Fruit fly (Drosophila melanogaster) whole organism, embryonic: ENCODE measurements around the gene CG18171.
A peak's percentile ranks its signal among the peaks of the same experiment; 100 is the strongest.

Source experiments
- Bdp1 ChIP-seq: fragments of 200-800 bp; sonication (Bioruptor generic); optimal IDR thresholded peaks from 3 replicates; lab custom pipeline; 2016; ENCODE audit warnings: missing biosample characterization, missing genetic modification characterization
- BtbVII ChIP-seq: fragments of 200-800 bp; sonication (Bioruptor generic); optimal IDR thresholded peaks from 3 replicates; lab custom pipeline; 2017; ENCODE audit warnings: missing biosample characterization, mild to moderate bottlenecking, missing genetic modification characterization
- CG10147 ChIP-seq: fragments of 200-800 bp; sonication (Bioruptor generic); optimal IDR thresholded peaks from 2 replicates; lab custom pipeline; 2019; ENCODE audit warnings: missing biosample characterization, mild to moderate bottlenecking, missing genetic modification characterization, moderate library complexity
- CG10431 ChIP-seq: fragments of 200-800 bp; sonication (Bioruptor generic); optimal IDR thresholded peaks from 3 replicates; lab custom pipeline; 2018; ENCODE audit warnings: missing biosample characterization, mild to moderate bottlenecking, missing genetic modification characterization
- CG10543 ChIP-seq: fragments of 200-800 bp; sonication (Bioruptor generic); optimal IDR thresholded peaks from 3 replicates; lab custom pipeline; 2017; ENCODE audit warnings: missing biosample characterization, mild to moderate bottlenecking, missing genetic modification characterization, moderate library complexity
- CG12236 ChIP-seq: fragments of 200-800 bp; sonication (Bioruptor generic); optimal IDR thresholded peaks from 2 replicates; lab custom pipeline; 2016; ENCODE audit warnings: missing biosample characterization, missing genetic modification characterization
- CG12769 ChIP-seq: fragments of 200-800 bp; sonication (Bioruptor generic); optimal IDR thresholded peaks from 2 replicates; lab custom pipeline; 2019; ENCODE audit warnings: missing biosample characterization, mild to moderate bottlenecking, missing genetic modification characterization, moderate library complexity
- CG12942 ChIP-seq: fragments of 200-800 bp; sonication (Bioruptor generic); optimal IDR thresholded peaks from 3 replicates; lab custom pipeline; 2016; ENCODE audit warnings: missing biosample characterization, missing genetic modification characterization
- CG13296 ChIP-seq: fragments of 200-800 bp; sonication (Bioruptor generic); optimal IDR thresholded peaks from 3 replicates; lab custom pipeline; 2018; ENCODE audit warnings: missing biosample characterization, mild to moderate bottlenecking, missing genetic modification characterization
- CG18011 ChIP-seq: fragments of 200-800 bp; sonication (Bioruptor generic); optimal IDR thresholded peaks from 2 replicates; lab custom pipeline; 2017; ENCODE audit warnings: missing biosample characterization, missing genetic modification characterization, mild to moderate bottlenecking, moderate library complexity, missing genotype
- CG18262 ChIP-seq: fragments of 200-800 bp; optimal IDR thresholded peaks from 3 replicates; lab custom pipeline; 2019; ENCODE audit warnings: missing biosample characterization, mild to moderate bottlenecking, missing genetic modification characterization, moderate library complexity
- CG34422 ChIP-seq: fragments of 200-800 bp; sonication (Bioruptor generic); IDR thresholded peaks from 3 replicates; pipeline ENCODE4 v1.3.6; 2022; ENCODE audit warnings: missing biosample characterization, missing genetic modification characterization
- CG3726 ChIP-seq: fragments of 200-800 bp; sonication (Bioruptor generic); IDR thresholded peaks from 3 replicates; pipeline ENCODE4, ENCODE4 v1.3.6; 2022; ENCODE audit warnings: missing biosample characterization, missing genetic modification characterization
- CG3995 ChIP-seq: fragments of 200-800 bp; sonication (Bioruptor generic); optimal IDR thresholded peaks from 3 replicates; lab custom pipeline; 2016; ENCODE audit warnings: missing biosample characterization, missing genetic modification characterization
- CG42726 ChIP-seq: fragments of 200-800 bp; sonication (Bioruptor generic); IDR thresholded peaks from 2 replicates; pipeline ENCODE4 v1.3.6; 2022; ENCODE audit warnings: missing biosample characterization, missing genetic modification characterization; ENCODE audit not compliant: partially characterized antibody
- CG4730 ChIP-seq: fragments of 200-800 bp; sonication (Bioruptor generic); IDR thresholded peaks from 2 replicates; pipeline ENCODE4 v1.3.6; 2022; ENCODE audit warnings: missing biosample characterization, missing genetic modification characterization
- CG4820 ChIP-seq: fragments of 200-800 bp; sonication (Bioruptor generic); optimal IDR thresholded peaks from 3 replicates; lab custom pipeline; 2016; ENCODE audit warnings: missing biosample characterization, missing genetic modification characterization
- CG7987 ChIP-seq: fragments of 200-800 bp; sonication (Bioruptor generic); optimal IDR thresholded peaks from 2 replicates; lab custom pipeline; 2018; ENCODE audit warnings: missing biosample characterization, mild to moderate bottlenecking, missing genetic modification characterization, moderate library complexity
- CG8089 ChIP-seq: fragments of 200-800 bp; sonication (Bioruptor generic); optimal IDR thresholded peaks from 3 replicates; lab custom pipeline; 2016; ENCODE audit warnings: missing biosample characterization, missing genetic modification characterization
- CG8290 ChIP-seq, 3 experiments: fragments of 200-800 bp; sonication (Bioruptor generic); optimal IDR thresholded peaks; 2 replicates each; lab custom pipeline; 2016 to 2019; ENCODE audit warnings: missing biosample characterization in 3 of 3, missing genetic modification characterization in 3 of 3, mild to moderate bottlenecking in 2 of 3, moderate library complexity in 1 of 3
- CG9609 ChIP-seq: fragments of 200-800 bp; sonication (Bioruptor generic); optimal IDR thresholded peaks from 3 replicates; lab custom pipeline; 2016; ENCODE audit warnings: missing biosample characterization, missing genetic modification characterization
- CG9932 ChIP-seq: fragments of 200-800 bp; sonication (Bioruptor generic); IDR thresholded peaks from 2 replicates; pipeline ENCODE4 v1.3.6; 2022; ENCODE audit warnings: missing biosample characterization, missing genetic modification characterization
- Camta ChIP-seq: fragments of 200-800 bp; sonication (Bioruptor generic); optimal IDR thresholded peaks from 2 replicates; lab custom pipeline; 2016; ENCODE audit warnings: missing biosample characterization, missing genetic modification characterization
- CrebB ChIP-seq: fragments of 200-800 bp; sonication (Bioruptor generic); optimal IDR thresholded peaks from 3 replicates; lab custom pipeline; 2018; ENCODE audit warnings: missing biosample characterization, mild to moderate bottlenecking, missing genetic modification characterization
- Drgx ChIP-seq: fragments of 200-800 bp; sonication (Bioruptor generic); IDR thresholded peaks from 2 replicates; pipeline ENCODE4 v1.3.6; 2022; ENCODE audit warnings: missing biosample characterization, missing genetic modification characterization
- Hmr ChIP-seq: fragments of 200-800 bp; sonication (Bioruptor generic); optimal IDR thresholded peaks from 3 replicates; lab custom pipeline; 2017; ENCODE audit warnings: mild to moderate bottlenecking, missing biosample characterization, missing genetic modification reagents, missing genetic modification characterization
- Hr51 ChIP-seq, 2 experiments: fragments of 200-800 bp; sonication (Bioruptor generic); optimal IDR thresholded peaks; 2 replicates in 1 of 2; 3 replicates in 1 of 2; lab custom pipeline; 2016 to 2018; ENCODE audit warnings: missing biosample characterization in 2 of 2, missing genetic modification characterization in 2 of 2, mild to moderate bottlenecking in 1 of 2, moderate library complexity in 1 of 2
- Mad ChIP-seq: fragments of 200-800 bp; sonication (Bioruptor generic); optimal IDR thresholded peaks from 2 replicates; lab custom pipeline; 2016; ENCODE audit warnings: missing biosample characterization, missing genetic modification characterization
- Myb ChIP-seq: fragments of 200-800 bp; sonication (Bioruptor generic); optimal IDR thresholded peaks from 2 replicates; lab custom pipeline; 2016; ENCODE audit warnings: missing biosample characterization, missing genetic modification characterization
- NFAT ChIP-seq: fragments of 200-800 bp; sonication (Bioruptor generic); IDR thresholded peaks from 2 replicates; pipeline ENCODE4 v1.3.6; 2022; ENCODE audit warnings: missing biosample characterization, missing genetic modification characterization
- Sox100B ChIP-seq: fragments of 200-800 bp; sonication (Bioruptor generic); optimal IDR thresholded peaks from 3 replicates; lab custom pipeline; 2018; ENCODE audit warnings: missing biosample characterization, mild to moderate bottlenecking, missing genetic modification characterization
- Ssrp ChIP-seq: fragments of 200-800 bp; sonication (Bioruptor generic); optimal IDR thresholded peaks from 2 replicates; lab custom pipeline; 2018; ENCODE audit warnings: missing biosample characterization, mild to moderate bottlenecking, missing genetic modification characterization, moderate library complexity
- ac ChIP-seq: fragments of 200-800 bp; sonication (Bioruptor generic); optimal IDR thresholded peaks from 3 replicates; lab custom pipeline; 2017; ENCODE audit warnings: missing biosample characterization, mild to moderate bottlenecking, missing genetic modification characterization
- amos ChIP-seq: fragments of 200-800 bp; sonication (Bioruptor generic); IDR thresholded peaks from 2 replicates; pipeline ENCODE4 v1.3.6; 2022; ENCODE audit warnings: missing biosample characterization, missing genetic modification characterization; ENCODE audit not compliant: partially characterized antibody
- chinmo ChIP-seq: fragments of 200-800 bp; sonication (Bioruptor generic); IDR thresholded peaks from 4 replicates; pipeline ENCODE4 v1.3.6; 2022; ENCODE audit warnings: missing biosample characterization, missing genetic modification characterization; ENCODE audit not compliant: partially characterized antibody
- chm ChIP-seq: fragments of 200-800 bp; sonication (Bioruptor generic); IDR thresholded peaks from 2 replicates; pipeline ENCODE4 v1.3.6; 2022; ENCODE audit warnings: missing biosample characterization, missing genetic modification characterization
- ci ChIP-seq: fragments of 200-800 bp; sonication (Bioruptor generic); IDR thresholded peaks from 3 replicates; pipeline ENCODE4 v1.3.6; 2022; ENCODE audit warnings: missing biosample characterization, missing genetic modification characterization
- gce ChIP-seq: fragments of 200-800 bp; sonication (Bioruptor generic); IDR thresholded peaks from 3 replicates; pipeline ENCODE4 v1.3.6; 2022; ENCODE audit warnings: missing biosample characterization, missing genetic modification characterization
- nau ChIP-seq: fragments of 200-800 bp; sonication (Bioruptor generic); optimal IDR thresholded peaks from 3 replicates; lab custom pipeline; 2017; ENCODE audit warnings: missing biosample characterization, mild to moderate bottlenecking, missing genetic modification characterization, missing genetic modification reagents
- nmo ChIP-seq: fragments of 200-800 bp; sonication (Bioruptor generic); optimal IDR thresholded peaks from 2 replicates; lab custom pipeline; 2018; ENCODE audit warnings: missing biosample characterization, mild to moderate bottlenecking, missing genetic modification characterization, moderate library complexity
- odd ChIP-seq: fragments of 200-800 bp; sonication (Bioruptor generic); optimal IDR thresholded peaks from 2 replicates; lab custom pipeline; 2017; ENCODE audit warnings: missing biosample characterization, mild to moderate bottlenecking, missing genetic modification characterization
- pfk ChIP-seq: fragments of 200-800 bp; sonication (Bioruptor generic); optimal IDR thresholded peaks from 2 replicates; lab custom pipeline; 2018; ENCODE audit warnings: missing biosample characterization, mild to moderate bottlenecking, missing genetic modification characterization, moderate library complexity
- run ChIP-seq: fragments of 200-800 bp; sonication (Bioruptor generic); optimal IDR thresholded peaks from 3 replicates; lab custom pipeline; 2018; ENCODE audit warnings: missing biosample characterization, mild to moderate bottlenecking, missing genetic modification characterization
- salm ChIP-seq: fragments of 200-800 bp; sonication (Bioruptor generic); optimal IDR thresholded peaks from 2 replicates; lab custom pipeline; 2018; ENCODE audit warnings: missing biosample characterization, mild to moderate bottlenecking, missing genetic modification characterization
- sens ChIP-seq: fragments of 200-800 bp; sonication (Bioruptor generic); peaks from one replicate; lab custom pipeline; 2016; ENCODE audit warnings: missing biosample characterization, missing genetic modification characterization
- sim ChIP-seq: fragments of 200-800 bp; sonication (Bioruptor generic); IDR thresholded peaks from 2 replicates; pipeline ENCODE4 v1.3.6; 2022; ENCODE audit warnings: missing biosample characterization, missing genetic modification characterization
- unc-4 ChIP-seq: fragments of 200-800 bp; sonication (Bioruptor generic); IDR thresholded peaks from 2 replicates; pipeline ENCODE4 v1.3.6; 2022; ENCODE audit warnings: missing biosample characterization, missing genetic modification characterization; ENCODE audit not compliant: partially characterized antibody
- wdn ChIP-seq: fragments of 200-800 bp; sonication (Bioruptor generic); IDR thresholded peaks from 2 replicates; pipeline ENCODE4 v1.3.6; 2022; ENCODE audit warnings: missing biosample characterization, missing genetic modification characterization
- z ChIP-seq: fragments of 200-800 bp; sonication (Bioruptor generic); IDR thresholded peaks from 3 replicates; pipeline ENCODE4 v1.3.6; 2022; ENCODE audit warnings: missing biosample characterization, missing genetic modification characterization
- zfh2 ChIP-seq: fragments of 200-800 bp; sonication (Bioruptor generic); optimal IDR thresholded peaks from 2 replicates; lab custom pipeline; 2016; ENCODE audit warnings: missing biosample characterization, missing genetic modification characterization

CG18171 gene

DNA sequence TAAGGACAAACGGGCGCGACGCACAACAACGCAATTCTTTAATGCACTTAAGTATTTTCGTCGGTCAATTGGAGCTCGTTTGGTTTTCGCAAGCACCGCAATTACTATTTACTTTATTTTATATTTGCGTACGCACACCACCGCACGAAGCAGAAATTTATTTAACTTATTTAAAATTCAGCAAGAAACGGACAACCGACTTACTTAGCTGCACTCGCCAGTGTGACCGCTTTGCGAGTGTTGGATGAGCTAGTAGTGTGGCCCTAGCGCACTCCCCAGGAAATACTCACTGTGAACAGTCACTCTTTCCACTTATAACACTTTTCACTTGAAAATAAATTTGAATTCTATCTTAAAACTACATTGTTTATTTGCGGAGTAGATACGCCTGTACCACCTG lies 7.9 kb upstream of the CG18171 start, which contains the start of gene drpr (continued):
- TF ChIP-seq CG18011 (GFP tag; lab: Kevin White, UChicago) = no peak
- TF ChIP-seq CG34422 (GFP tag; lab: Robert Waterston, UW) = peak; percentile 71
- TF ChIP-seq Camta (GFP tag; lab: Kevin White, UChicago) = no peak
- TF ChIP-seq z (GFP tag; lab: Robert Waterston, UW) = peak; percentile 78
- no peak for TF ChIP-seq CG4730 (GFP tag; lab: Robert Waterston, UW)
- no peak for TF ChIP-seq unc-4 (GFP tag; lab: Robert Waterston, UW)
- TF ChIP-seq CG4820 (GFP tag; lab: Kevin White, UChicago) = no peak
- no peak for TF ChIP-seq gce
- TF ChIP-seq CG42726 (GFP tag; lab: Robert Waterston, UW) = peak; percentile 46; the same call in 1 of the 2 replicates
- TF ChIP-seq CG3726 (GFP tag; lab: Robert Waterston, UW) = no peak
- peak; percentile 36 for TF ChIP-seq nmo (GFP tag; lab: Kevin White, UChicago)
- TF ChIP-seq CG3995 (GFP tag; lab: Kevin White, UChicago) = peak; percentile 99
- TF ChIP-seq CG9932 (GFP tag; lab: Robert Waterston, UW) = 0 out of 2 replicates have a peak, but pooled peaks have one; percentile 16
- TF ChIP-seq pfk (GFP tag; lab: Kevin White, UChicago) = no peak
- TF ChIP-seq Myb = peak; percentile 72
- TF ChIP-seq nau = peak; percentile 43
- peak; percentile 62 for TF ChIP-seq CG7987 (GFP tag; lab: Kevin White, UChicago)
- TF ChIP-seq CG18262 (tag; lab: Kevin White, UChicago) = peak; percentile 42
- peak; percentile 84 for TF ChIP-seq sens (GFP tag; lab: Kevin White, UChicago)
- TF ChIP-seq amos (GFP tag; lab: Robert Waterston, UW) = peak; percentile 54; the same call in 1 of the 2 replicates
- TF ChIP-seq chm (GFP tag; lab: Robert Waterston, UW) = peak; percentile 53; the same call in 1 of the 2 replicates
- peak; percentile 51 for TF ChIP-seq odd (GFP tag; lab: Kevin White, UChicago)
- TF ChIP-seq zfh2 (GFP tag; lab: Kevin White, UChicago) = no peak
- no peak for TF ChIP-seq CG9609 (GFP tag; lab: Kevin White, UChicago)
- TF ChIP-seq Hmr (GFP tag; lab: Kevin White, UChicago) = peak; percentile 41
- TF ChIP-seq CrebB (tag; lab: Kevin White, UChicago) = no peak
- TF ChIP-seq CG12942 = no peak
- peak; percentile 43 for TF ChIP-seq BtbVII (GFP tag; lab: Kevin White, UChicago)
- TF ChIP-seq Ssrp (tag; lab: Kevin White, UChicago) = no peak
- peak; percentile 15; the same call in 1 of the 2 replicates for TF ChIP-seq Drgx
- TF ChIP-seq Hr51 (GFP tag; optimal IDR thresholded peaks at IDR 0.05; lab: Kevin White, UChicago) = no peak
- TF ChIP-seq salm = no peak
- TF ChIP-seq CG10543 (GFP tag; lab: Kevin White, UChicago) = no peak
- TF ChIP-seq Bdp1 = peak; percentile 28
- peak; percentile 17 for TF ChIP-seq CG10431
- TF ChIP-seq CG10147 (GFP tag; lab: Kevin White, UChicago) = no peak
- TF ChIP-seq CG12236 (GFP tag; lab: Kevin White, UChicago) = no peak
- peak; percentile 61; the same call in 2 of the 3 replicates for TF ChIP-seq ci (GFP tag; lab: Robert Waterston, UW)
- TF ChIP-seq chinmo (GFP tag; lab: Robert Waterston, UW) = peak; percentile 84; the same call in 2 of the 4 replicates
- TF ChIP-seq run (tag; lab: Kevin White, UChicago) = peak; percentile 16
- TF ChIP-seq CG12769 (tag; lab: Kevin White, UChicago) = peak; percentile 11
- peak; percentile 40; the same call in 1 of the 2 replicates for TF ChIP-seq NFAT
- no peak for TF ChIP-seq CG8089 (GFP tag; lab: Kevin White, UChicago)
- no peak for TF ChIP-seq ac
- no peak for TF ChIP-seq sim (GFP tag; lab: Robert Waterston, UW)
- TF ChIP-seq wdn (GFP tag; lab: Robert Waterston, UW) = no peak
- TF ChIP-seq CG13296 = peak; percentile 37
- TF ChIP-seq CG8290 (GFP tag; optimal IDR thresholded peaks at IDR 0.05; lab: Kevin White, UChicago) = peak; percentile 16
- TF ChIP-seq CG8290 (tag; optimal IDR thresholded peaks at IDR 0.05; lab: Kevin White, UChicago) = peak in 1 of 2 experiments; percentile 53
- TF ChIP-seq Sox100B (GFP tag; lab: Kevin White, UChicago) = peak; percentile 24
- peak; percentile 3 for TF ChIP-seq Mad (GFP tag; lab: Kevin White, UChicago)
